Fruit fly (Drosophila melanogaster) whole organism, larva: ENCODE data around the gene CG32069.

Experiments
- noc ChIP-seq: fragments of 200-800 bp; sonication (Bioruptor generic); optimal IDR thresholded peaks from 3 replicates; lab custom pipeline; 2019; ENCODE audit warnings: missing biosample characterization, mild to moderate bottlenecking, missing genetic modification characterization, moderate library complexity

The CG32069 gene

DNA sequence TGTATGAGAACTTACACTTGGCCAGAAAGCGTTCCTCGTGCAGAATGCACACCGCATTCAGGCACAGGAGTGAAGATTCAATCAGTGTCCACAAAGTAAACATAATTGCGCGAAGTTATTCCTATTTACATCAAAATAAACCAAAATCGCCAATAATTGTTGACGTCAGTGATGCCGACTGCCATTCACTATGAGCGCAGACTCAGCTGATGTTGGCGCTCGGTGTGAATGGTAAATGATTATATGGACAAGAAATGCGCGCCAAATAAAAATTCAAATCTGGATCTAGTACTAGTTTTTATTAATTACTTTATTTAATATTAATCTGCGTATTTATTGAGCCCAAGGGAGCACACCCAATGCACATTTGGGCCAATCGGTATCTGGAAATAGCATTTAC, at the start of gene CG32069:
Gene CG32069 (minus strand): TSS at position 174 of the 400 bp plus-strand sequence.
- TF ChIP-seq noc (tag; lab: Kevin White, UChicago): no peak

DNA sequence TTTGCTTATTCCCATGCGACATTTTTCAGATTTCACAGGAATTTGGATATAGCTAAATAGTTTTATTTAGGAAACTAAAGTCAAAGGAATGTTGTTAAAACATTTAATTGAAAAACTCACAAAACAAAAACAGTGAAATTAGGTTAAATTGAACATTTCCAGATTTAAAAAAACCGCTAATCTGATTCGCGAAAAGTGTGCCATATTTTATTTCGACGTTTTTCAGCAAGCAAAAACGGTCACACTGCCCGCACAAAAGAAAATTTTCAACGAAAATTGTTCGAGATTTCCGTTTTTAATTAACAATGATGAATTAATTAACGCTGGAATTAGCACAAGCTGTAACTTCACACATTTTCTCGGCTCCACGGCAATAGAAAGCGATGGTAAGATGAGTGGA, 47.0 kb upstream of the CG32069 start, which contains the start of the genes CG34012 and emei:
Gene CG34012 (minus strand): TSS at position 52 of the 400 bp plus-strand sequence.
Gene emei (plus strand): TSS at position 237 of the 400 bp plus-strand sequence.
- TF ChIP-seq noc (tag; lab: Kevin White, UChicago): no peak

DNA sequence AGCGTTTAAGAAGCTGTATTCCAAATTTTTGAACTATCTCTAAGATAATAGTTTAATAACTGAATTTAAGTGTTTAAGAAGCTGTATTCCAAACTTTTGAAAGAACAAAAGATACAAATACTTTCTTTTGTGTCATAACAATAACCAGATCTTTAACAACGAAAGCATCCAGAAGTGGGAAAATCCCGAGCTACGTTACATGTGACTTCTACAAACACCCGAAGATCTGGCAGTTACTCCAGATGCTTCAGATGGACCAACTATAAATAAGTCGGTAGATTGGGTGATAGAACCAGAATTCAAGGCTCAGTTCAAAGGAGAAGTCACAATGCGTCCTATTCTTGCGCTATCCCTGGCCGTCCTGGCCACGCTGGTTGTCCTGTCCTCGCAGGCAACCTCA, 45.5 kb upstream of the CG32069 start, which contains the start of gene CG12522:
Gene CG12522 (plus strand): TSS at position 301 of the 400 bp plus-strand sequence.
- TF ChIP-seq noc (tag; lab: Kevin White, UChicago): no peak

DNA sequence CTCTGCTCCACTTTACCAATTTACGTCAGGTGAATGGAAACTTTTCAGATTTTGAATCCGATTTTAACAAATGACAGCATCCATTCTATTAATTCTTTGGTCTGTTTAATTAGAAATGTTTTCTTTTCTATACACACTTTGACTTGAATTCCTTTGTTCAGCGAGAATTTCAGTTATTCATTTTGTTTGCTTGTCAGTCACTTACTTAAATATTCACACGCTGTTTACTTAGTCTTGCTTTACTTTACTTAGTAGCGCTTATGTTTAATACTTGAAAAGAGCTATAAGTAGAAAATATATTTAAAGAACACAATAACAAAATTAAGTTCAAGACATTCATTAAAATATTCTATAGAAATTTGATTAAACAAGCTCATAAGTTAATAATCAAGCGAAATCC, 45.0 kb upstream of the CG32069 start, which contains the start of gene CG32073:
Gene CG32073 (minus strand): TSS at position 151 of the 400 bp plus-strand sequence.
- TF ChIP-seq noc (tag; lab: Kevin White, UChicago): no peak

DNA sequence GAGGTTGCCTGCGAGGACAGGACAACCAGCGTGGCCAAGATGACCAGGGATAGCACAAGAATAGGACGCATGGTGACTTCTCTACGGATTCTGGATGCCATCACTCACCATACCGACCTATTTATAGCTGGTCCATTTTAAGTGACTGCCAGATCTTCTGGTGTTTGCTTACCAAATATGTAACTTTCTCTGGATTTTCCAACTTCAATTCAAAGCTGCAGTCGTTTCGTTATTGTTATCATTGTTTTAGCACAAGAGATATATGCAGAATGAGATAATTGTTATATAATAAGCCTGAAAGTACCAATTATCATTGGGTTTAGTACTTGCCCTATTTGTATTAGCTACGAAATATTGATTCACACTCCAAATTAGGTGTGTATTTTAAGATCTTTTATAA, 41.4 kb upstream of the CG32069 start, which contains the start of gene CG32071:
Gene CG32071 (minus strand): TSS at position 101 of the 400 bp plus-strand sequence.
- TF ChIP-seq noc (tag; lab: Kevin White, UChicago): no peak

DNA sequence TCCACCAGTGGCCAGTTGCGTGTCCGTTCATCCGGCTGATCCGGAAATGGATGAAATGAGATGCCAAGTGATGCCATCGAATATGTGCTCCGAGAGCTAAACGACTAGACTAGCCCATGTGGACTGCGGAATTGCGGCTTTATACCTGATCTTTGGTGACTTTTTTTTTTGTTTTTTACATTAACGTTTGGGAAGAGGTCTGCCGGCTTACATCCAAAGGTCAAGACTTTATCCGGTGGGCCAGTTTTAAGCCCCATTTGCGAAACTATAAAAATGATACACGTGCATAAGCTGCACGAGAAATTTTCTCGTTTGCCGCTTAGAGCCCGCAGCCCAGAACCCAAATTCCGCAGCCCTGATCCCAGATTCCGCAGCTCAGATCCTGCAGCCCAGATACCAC, 40.5 kb upstream of the CG32069 start, which contains the start of gene Elo68alpha:
Gene Elo68alpha (minus strand): TSS at position 101 of the 400 bp plus-strand sequence.
- TF ChIP-seq noc (tag; lab: Kevin White, UChicago): no peak

DNA sequence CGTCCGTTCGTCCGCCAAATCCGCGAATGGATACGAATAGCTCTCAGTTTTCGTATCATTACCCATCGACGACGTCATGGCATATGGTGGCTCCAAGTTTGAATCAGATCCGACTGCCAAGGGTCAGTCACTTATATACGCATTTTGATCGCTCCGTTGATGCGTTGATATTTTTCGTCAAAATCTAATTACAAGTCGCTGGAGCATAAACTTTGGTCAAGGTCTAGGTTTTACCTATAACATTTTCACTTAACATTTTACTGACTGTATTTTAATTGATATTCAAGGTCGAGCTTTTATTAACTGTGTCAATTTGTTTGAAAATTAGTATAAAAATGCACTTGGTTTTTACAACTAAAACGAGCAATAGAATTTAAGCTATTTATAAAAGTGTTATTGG, 39.2 kb upstream of the CG32069 start, which contains the start of gene Elo68beta:
Gene Elo68beta (minus strand): TSS at position 101 of the 400 bp plus-strand sequence.
- no peak for TF ChIP-seq noc (tag; lab: Kevin White, UChicago)

DNA sequence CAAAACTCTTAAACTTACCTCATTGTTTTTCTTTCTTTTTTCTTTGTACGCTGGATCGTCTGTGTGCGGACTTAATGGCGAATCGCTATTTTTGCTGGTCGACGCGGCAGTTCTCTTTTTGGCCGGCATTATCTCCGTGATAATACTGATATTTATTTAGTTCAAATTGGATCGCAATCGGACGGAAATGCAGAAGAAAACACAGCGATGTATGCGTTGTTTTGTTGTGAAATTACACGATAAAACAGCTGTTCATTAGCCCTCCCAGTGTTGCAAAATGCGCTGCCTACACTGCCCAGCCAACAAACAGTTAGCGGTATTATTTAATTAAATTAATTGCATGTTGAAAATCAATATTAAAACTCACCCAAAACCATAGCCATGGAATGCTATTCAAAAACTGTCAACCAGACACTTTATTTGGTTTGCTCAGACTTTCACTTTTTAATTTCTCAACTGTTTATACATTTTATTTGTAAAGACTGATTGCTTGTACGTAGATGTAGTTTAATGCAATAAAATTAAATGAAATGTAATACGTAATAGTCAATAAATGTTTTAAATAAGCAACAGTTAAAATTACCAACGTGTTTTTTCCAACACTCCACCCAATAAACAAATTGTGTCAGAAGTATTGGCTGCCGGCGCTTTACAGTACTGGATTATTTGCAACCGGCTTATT, 35.7 kb upstream of the CG32069 start, which contains the start of the genes Irbp18 and APP-BP1:
Gene Irbp18 (minus strand): TSS at position 205 of the 682 bp plus-strand sequence.
Gene APP-BP1 (plus strand): TSS at position 431 of the 682 bp plus-strand sequence.
- TF ChIP-seq noc (tag; lab: Kevin White, UChicago): peak; percentile 94

DNA sequence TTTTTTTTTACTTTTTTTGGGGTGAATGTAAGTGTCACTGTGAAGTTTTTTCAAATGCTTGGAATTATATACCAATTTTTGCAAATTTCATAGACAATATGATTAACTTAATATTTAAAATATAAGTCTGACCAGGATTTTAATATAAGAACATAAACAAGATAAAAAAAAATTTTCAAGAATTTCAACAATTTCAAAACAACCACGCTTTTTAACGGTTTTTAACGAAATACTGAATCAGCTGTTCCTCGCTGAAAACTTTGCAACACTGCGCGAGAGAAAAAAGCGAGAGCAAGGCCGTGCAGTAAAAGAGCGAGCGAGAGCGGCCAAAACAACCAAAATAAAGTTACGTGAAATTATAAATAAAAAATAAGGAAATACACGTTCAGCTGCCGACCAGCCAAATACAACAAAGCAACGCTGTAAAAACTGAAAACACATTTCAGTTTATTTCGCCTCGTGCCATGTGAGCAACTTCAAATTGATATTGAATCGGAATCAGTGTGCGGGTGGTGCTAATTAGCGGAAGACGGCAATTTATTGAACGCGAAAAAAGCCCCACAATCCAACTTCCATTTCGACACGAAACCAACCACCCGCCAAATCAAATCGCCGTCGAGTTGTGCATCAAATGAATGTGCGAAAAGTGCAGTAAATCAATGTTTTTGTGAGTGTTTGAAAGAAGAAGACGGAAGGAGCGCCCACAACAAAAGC, 33.9 kb upstream of the CG32069 start, which contains the start of the genes CG46439, Iyd and CG33947:
Gene CG46439 (minus strand): TSS at position 51 of the 714 bp plus-strand sequence.
Gene Iyd (minus strand): TSS at position 51 of the 714 bp plus-strand sequence.
Gene CG33947 (plus strand): TSS at position 302 of the 714 bp plus-strand sequence.
- TF ChIP-seq noc (tag; lab: Kevin White, UChicago): no peak

DNA sequence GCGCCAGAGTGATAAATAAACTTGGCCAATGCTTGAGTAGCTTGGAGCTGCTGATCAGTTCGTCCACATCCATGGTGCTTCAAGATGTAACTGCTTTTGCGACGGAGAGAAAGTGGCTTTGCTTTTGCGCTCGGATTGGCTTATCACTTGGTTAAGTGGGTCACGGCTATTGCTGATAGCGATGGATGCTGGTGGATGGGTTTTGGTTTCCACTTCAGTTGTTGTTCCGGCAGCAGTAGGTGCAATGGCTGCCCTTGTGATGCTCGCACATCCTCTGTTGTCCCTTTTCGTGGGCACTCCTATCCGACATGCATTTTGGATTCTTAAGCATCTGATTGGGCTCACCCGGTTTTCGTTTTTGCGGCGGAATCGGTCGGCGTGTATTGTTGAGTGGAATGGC, 31.9 kb upstream of the CG32069 start:
- no peak for TF ChIP-seq noc (tag; lab: Kevin White, UChicago)

DNA sequence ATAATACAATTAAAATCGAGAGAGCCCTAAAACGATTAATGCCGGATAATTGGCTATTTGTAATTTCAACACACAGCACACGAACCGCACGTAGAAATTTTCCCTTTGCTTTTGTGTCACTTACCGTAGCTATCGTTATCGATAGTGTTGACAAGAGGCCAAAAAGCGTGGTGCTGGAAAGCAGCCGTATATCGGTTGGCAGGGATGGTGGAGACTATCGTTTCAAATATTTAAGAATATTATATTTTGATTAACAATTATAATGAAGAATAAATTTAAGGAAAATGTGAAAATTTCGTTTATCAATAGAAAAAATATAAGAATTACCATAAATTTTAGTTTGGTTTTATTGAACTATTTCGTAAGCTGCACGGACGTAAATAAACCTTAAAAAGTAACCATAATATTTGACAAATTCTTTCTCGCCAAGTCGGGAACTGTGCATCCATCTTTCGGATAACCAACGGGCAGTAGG, 30.7 kb upstream of the CG32069 start, which contains the start of gene JIL-1:
Gene JIL-1 (minus strand): TSS at position 148 of the 475 bp plus-strand sequence.
- peak; percentile 18 for TF ChIP-seq noc (tag; lab: Kevin White, UChicago)

DNA sequence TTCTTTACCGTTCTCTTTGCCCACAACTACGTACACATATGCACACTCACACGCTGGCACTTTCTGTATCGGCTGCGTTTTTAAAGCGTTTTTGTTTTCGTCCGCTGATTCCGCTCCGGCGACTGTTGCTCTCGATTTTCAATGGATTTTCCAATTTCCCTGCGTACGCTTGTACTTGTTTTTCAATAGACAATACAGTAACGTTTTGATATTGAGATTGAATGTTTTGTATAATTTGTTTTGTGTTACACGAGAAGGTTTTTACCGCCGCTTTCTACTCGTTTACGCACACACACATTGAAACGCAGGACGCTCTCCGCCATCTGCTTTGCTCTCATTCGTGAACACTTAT, 30.2 kb upstream of the CG32069 start:
- no peak for TF ChIP-seq noc (tag; lab: Kevin White, UChicago)

DNA sequence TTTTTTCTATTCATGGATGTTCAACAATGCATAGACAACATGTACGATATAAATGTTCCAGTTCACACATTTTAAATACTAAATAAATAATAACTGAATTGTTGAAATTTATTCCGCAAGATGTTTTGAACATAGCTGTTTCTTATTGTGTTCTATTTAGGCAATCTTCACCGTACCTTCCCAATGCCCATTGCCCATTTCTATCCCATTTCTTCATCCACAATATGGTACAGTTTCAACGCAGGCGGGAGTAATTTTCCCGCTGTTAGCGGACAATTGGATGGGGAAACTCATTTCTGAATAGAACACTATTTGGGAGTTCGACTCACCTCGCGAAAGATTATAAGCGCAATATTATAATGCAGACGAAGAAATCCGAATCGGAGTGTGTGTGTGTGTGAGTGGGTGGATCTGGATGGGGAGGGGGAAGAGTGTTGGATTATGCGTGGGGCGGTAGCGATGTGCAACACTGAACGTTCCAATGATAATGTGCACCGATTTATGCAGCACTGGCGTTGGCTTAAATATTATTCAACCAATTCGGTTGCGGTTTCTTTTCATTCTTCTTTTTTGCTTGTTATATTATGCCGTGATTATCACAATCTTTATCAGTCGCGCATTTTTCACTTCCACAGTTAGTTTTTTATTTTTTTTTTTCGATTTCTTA, 29.7 kb upstream of the CG32069 start:
- TF ChIP-seq noc (tag; lab: Kevin White, UChicago): peak; percentile 1

DNA sequence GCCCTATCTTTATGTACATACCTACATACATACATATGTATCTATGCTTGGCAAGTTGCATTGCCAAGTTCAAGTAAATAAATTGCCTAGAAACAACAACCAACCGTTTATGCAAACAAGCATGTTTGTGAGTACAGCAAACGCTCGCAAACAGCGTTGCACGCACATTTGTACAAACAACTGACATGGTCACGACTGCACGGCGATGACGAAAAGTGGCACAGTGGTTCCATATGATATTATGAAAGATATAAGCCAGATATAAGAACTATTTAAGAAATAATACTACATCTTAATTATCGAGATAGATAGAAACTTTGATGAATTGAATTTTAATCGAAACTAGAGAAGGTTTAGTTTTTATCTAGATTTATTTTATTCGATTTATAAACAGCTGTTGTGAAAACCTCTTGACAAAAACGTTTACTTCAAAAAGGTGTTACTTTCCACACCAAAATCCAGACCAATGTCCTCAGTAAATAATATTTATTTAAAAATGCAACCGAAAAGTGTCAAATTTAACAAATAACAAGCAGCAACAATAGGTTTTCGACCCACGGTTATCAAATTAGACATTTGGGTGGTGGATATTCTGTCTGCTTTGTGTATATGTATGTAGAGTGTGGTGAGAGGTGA, 27.5 kb upstream of the CG32069 start:
- peak; percentile 81 for TF ChIP-seq noc (tag; lab: Kevin White, UChicago)
